Worm (Caenorhabditis elegans): Measurements from ENCODE around the gene gldi-8.

Gene gldi-8

DNA sequence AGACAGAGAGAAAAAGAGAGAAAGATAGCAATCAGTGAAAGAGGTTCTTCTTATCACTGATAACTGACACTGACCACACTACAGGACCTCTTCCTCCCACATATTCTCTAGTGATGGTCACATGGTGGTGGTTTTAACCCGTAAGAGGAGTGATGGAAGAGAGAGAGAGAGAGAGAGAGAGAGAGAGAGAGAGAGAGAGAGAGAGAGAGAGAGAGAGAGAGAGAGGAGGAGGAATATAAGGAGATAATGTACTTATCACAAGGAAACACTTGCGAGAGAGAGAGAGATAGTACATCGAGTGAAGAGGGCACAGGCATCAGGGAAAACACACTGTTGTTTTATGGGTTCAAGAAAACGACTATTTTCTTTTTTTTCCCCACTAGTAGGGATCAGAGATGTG is 49.9 kb downstream of the gldi-8 start (continued):
- TF ChIP-seq nhr-77 (tag; optimal IDR thresholded peaks at IDR 0.05) (peak; percentile 10), C16A3.4 (tag; optimal IDR thresholded peaks at IDR 0.05) (peak; percentile 26), rnt-1 (tag; optimal IDR thresholded peaks at IDR 0.05) (peak; percentile 20), unc-130 (tag; optimal IDR thresholded peaks at IDR 0.05) (peak; percentile 7), jun-1 (tag; optimal IDR thresholded peaks at IDR 0.05) (peak; percentile 56), ceh-88 (GFP tag; IDR thresholded peaks at IDR 0.05) (no peak), elt-3 (tag; optimal IDR thresholded peaks at IDR 0.05) (peak in 5 of 6 experiments; percentile 68 to 96 (median 79)), lin-14 (GFP tag; optimal IDR thresholded peaks at IDR 0.05) (peak; percentile 86), egl-27 (tag; optimal IDR thresholded peaks at IDR 0.05) (peak in 1 of 2 experiments; percentile 27), ztf-4 (tag; optimal IDR thresholded peaks at IDR 0.05) (peak; percentile 72), lir-3 (tag; optimal IDR thresholded peaks at IDR 0.05; ENCODE audit: poor library complexity) (peak; percentile 3), isw-1 (GFP tag; IDR thresholded peaks at IDR 0.05) (no peak), nhr-47 (tag; optimal IDR thresholded peaks at IDR 0.05) (peak; percentile 36), grh-1 (GFP tag; IDR thresholded peaks at IDR 0.05) (peak; percentile 71), hpl-2 (GFP tag; optimal IDR thresholded peaks at IDR 0.05) (peak; percentile 61)

DNA sequence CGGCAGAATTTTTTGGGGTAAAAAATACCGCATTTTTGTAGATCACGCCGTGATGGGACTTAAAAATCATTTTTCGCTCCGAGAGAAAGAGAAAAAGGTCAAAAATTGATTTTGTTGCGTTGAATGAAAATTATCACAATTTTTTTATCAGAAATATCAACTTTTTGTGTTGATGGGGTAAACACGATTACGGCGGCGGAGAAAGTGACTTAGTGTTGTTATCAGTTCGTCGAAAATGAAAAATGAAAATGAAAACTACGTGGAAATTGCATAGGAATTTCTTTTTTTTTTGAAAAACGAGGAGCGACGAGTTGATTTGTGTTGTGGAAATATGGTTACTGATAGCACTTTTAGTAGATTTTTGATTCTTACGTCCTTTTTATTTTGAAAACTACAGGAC is 51.1 kb downstream of the gldi-8 start:
- peak; percentile 56 for TF ChIP-seq elt-2 (tag; optimal IDR thresholded peaks at IDR 0.05)
- no peak for TF ChIP-seq ceh-8 (GFP tag; optimal IDR thresholded peaks at IDR 0.05)
- TF ChIP-seq blmp-1 (tag; optimal IDR thresholded peaks at IDR 0.05), result peak; percentile 89

Measured in whole organism, L1 larva.